Worm (Caenorhabditis elegans) whole organism, midembryonic: ENCODE data around the gene C45G9.9.

Source experiments
- T22C8.4 ChIP-seq: fragments of 200-800 bp; sonication (Bioruptor generic); IDR thresholded peaks from 2 replicates; pipeline ENCODE4 v1.3.6; 2022; ENCODE audit warnings: missing genetic modification characterization, missing compliant biosample characterization
- cog-1 ChIP-seq: sonication (generic microtip); optimal IDR thresholded peaks from 2 replicates; lab custom pipeline; 2016; ENCODE audit warnings: missing genetic modification characterization, missing compliant biosample characterization
- flt-1 ChIP-seq: fragments of 200-800 bp; sonication (Bioruptor generic); IDR thresholded peaks from 2 replicates; pipeline ENCODE4 v1.3.6; 2022; ENCODE audit warnings: missing genetic modification characterization, missing compliant biosample characterization
- klf-2 ChIP-seq: fragments of 200-800 bp; sonication (Bioruptor generic); conservative IDR thresholded peaks from 2 replicates; pipeline ENCODE4 v1.3.6; 2022; ENCODE audit warnings: missing genetic modification reagents, missing genetic modification characterization, missing compliant biosample characterization
- med-1 ChIP-seq: sonication (generic microtip); optimal IDR thresholded peaks from 2 replicates; lab custom pipeline; 2017; ENCODE audit warnings: missing genetic modification characterization, mild to moderate bottlenecking, missing compliant biosample characterization, antibody characterized with exemption, missing genetic modification reagents; ENCODE audit not compliant: insufficient read depth
- ref-1 ChIP-seq: fragments of 200-800 bp; sonication (Bioruptor generic); conservative IDR thresholded peaks from 2 replicates; pipeline ENCODE4 v1.3.6; 2022; ENCODE audit warnings: missing genetic modification reagents, missing genetic modification characterization, missing compliant biosample characterization
- tab-1 ChIP-seq: fragments of 200-800 bp; sonication (Bioruptor generic); IDR thresholded peaks from 2 replicates; pipeline ENCODE4 v1.3.6; 2022; ENCODE audit warnings: missing genetic modification characterization, missing compliant biosample characterization
- ztf-23 ChIP-seq: fragments of 200-800 bp; sonication (Bioruptor generic); IDR thresholded peaks from 2 replicates; pipeline ENCODE4 v1.3.6; 2022; ENCODE audit warnings: missing genetic modification reagents, missing genetic modification characterization, missing compliant biosample characterization
- ztf-29 ChIP-seq: fragments of 200-800 bp; sonication (Bioruptor generic); IDR thresholded peaks from 2 replicates; pipeline ENCODE4 v1.3.6; 2022; ENCODE audit warnings: missing genetic modification reagents, missing genetic modification characterization, missing compliant biosample characterization

Gene C45G9.9

ce11 chrIII:5026366-5026765, 29.2 kb downstream of the C45G9.9 start:
- no peak for TF ChIP-seq tab-1 (GFP tag; lab: Robert Waterston, UW)
- TF ChIP-seq cog-1 (tag; lab: Kevin White, UChicago), result no peak
- no peak for TF ChIP-seq ztf-23 (GFP tag; lab: Robert Waterston, UW)
- TF ChIP-seq ztf-29 (GFP tag; lab: Robert Waterston, UW), result no peak
- TF ChIP-seq flt-1 (GFP tag; lab: Robert Waterston, UW), result no peak

- no peak for TF ChIP-seq ztf-29 (GFP tag; lab: Robert Waterston, UW)
- no peak for TF ChIP-seq klf-2 (GFP tag; lab: Robert Waterston, UW)
- TF ChIP-seq T22C8.4, result no peak
- no peak for TF ChIP-seq flt-1 (GFP tag; lab: Robert Waterston, UW)
- no peak; the same call in 1 of the 2 replicates for TF ChIP-seq ztf-23 (GFP tag; lab: Robert Waterston, UW)
- no peak for TF ChIP-seq med-1 (GFP tag; lab: Kevin White, UChicago)
- no peak for TF ChIP-seq tab-1 (GFP tag; lab: Robert Waterston, UW)
- TF ChIP-seq ref-1 (GFP tag; lab: Robert Waterston, UW), result no peak
- no peak for TF ChIP-seq cog-1 (tag; lab: Kevin White, UChicago)
These were observed 30.4 kb downstream of the C45G9.9 start for ce11 chrIII:5025136-5025629.

ce11 chrIII:5024393-5024964, 31.1 kb downstream of the C45G9.9 start, which contains the start of gene pcf-11:
Gene pcf-11, plus strand, starts transcription at chrIII:5024914.
- TF ChIP-seq cog-1 (tag; lab: Kevin White, UChicago) (peak; percentile 22), flt-1 (GFP tag; lab: Robert Waterston, UW) (no peak), ztf-23 (GFP tag; lab: Robert Waterston, UW) (peak; percentile 80), med-1 (GFP tag; lab: Kevin White, UChicago) (peak; percentile 11), T22C8.4 (peak; percentile 91), tab-1 (GFP tag; lab: Robert Waterston, UW) (no peak), klf-2 (GFP tag; lab: Robert Waterston, UW) (no peak), ztf-29 (GFP tag; lab: Robert Waterston, UW) (no peak), ref-1 (GFP tag; lab: Robert Waterston, UW) (no peak)

ce11 chrIII:5023642-5024041, 32.0 kb downstream of the C45G9.9 start:
- TF ChIP-seq flt-1 (GFP tag; lab: Robert Waterston, UW) (no peak), ref-1 (GFP tag; lab: Robert Waterston, UW) (no peak), med-1 (GFP tag; lab: Kevin White, UChicago) (no peak), ztf-29 (GFP tag; lab: Robert Waterston, UW) (no peak), ztf-23 (GFP tag; lab: Robert Waterston, UW) (no peak), T22C8.4 (no peak), klf-2 (GFP tag; lab: Robert Waterston, UW) (no peak), tab-1 (GFP tag; lab: Robert Waterston, UW) (no peak), cog-1 (tag; lab: Kevin White, UChicago) (no peak)

ce11 chrIII:5022964-5023363, 32.6 kb downstream of the C45G9.9 start, which contains the start of gene R144.13:
Gene R144.13, plus strand, starts transcription at chrIII:5023264.
- no peak for TF ChIP-seq flt-1 (GFP tag; lab: Robert Waterston, UW)
- no peak for TF ChIP-seq T22C8.4
- no peak for TF ChIP-seq klf-2 (GFP tag; lab: Robert Waterston, UW)
- TF ChIP-seq ztf-23 (GFP tag; lab: Robert Waterston, UW), result no peak
- no peak for TF ChIP-seq tab-1 (GFP tag; lab: Robert Waterston, UW)
- TF ChIP-seq cog-1 (tag; lab: Kevin White, UChicago), result no peak
- no peak for TF ChIP-seq med-1 (GFP tag; lab: Kevin White, UChicago)
- no peak for TF ChIP-seq ref-1 (GFP tag; lab: Robert Waterston, UW)
- no peak for TF ChIP-seq ztf-29 (GFP tag; lab: Robert Waterston, UW)

- TF ChIP-seq ref-1 (GFP tag; lab: Robert Waterston, UW) (no peak), tab-1 (GFP tag; lab: Robert Waterston, UW) (no peak), med-1 (GFP tag; lab: Kevin White, UChicago) (no peak), T22C8.4 (no peak), ztf-23 (GFP tag; lab: Robert Waterston, UW) (no peak), klf-2 (GFP tag; lab: Robert Waterston, UW) (no peak)
These were observed 33.9 kb downstream of the C45G9.9 start, which contains the start of gene R144.3 for ce11 chrIII:5021689-5022088. Gene R144.3, plus strand, starts transcription at chrIII:5021989.

ce11 chrIII:5020924-5021323, 34.7 kb downstream of the C45G9.9 start, which contains the start of gene mdt-11:
Gene mdt-11, plus strand, starts transcription at chrIII:5021224.
- TF ChIP-seq ref-1 (GFP tag; lab: Robert Waterston, UW), result no peak
- TF ChIP-seq flt-1 (GFP tag; lab: Robert Waterston, UW), result no peak
- no peak for TF ChIP-seq klf-2 (GFP tag; lab: Robert Waterston, UW)
- TF ChIP-seq ztf-29 (GFP tag; lab: Robert Waterston, UW), result no peak
- no peak for TF ChIP-seq T22C8.4
- TF ChIP-seq tab-1 (GFP tag; lab: Robert Waterston, UW), result no peak
- no peak for TF ChIP-seq ztf-23 (GFP tag; lab: Robert Waterston, UW)
- no peak for TF ChIP-seq cog-1 (tag; lab: Kevin White, UChicago)
- no peak for TF ChIP-seq med-1 (GFP tag; lab: Kevin White, UChicago)

- TF ChIP-seq ref-1 (GFP tag; lab: Robert Waterston, UW) (no peak), cog-1 (tag; lab: Kevin White, UChicago) (peak; percentile 91), med-1 (GFP tag; lab: Kevin White, UChicago) (peak; percentile 15), tab-1 (GFP tag; lab: Robert Waterston, UW) (peak; percentile 40; the same call in 1 of the 2 replicates), flt-1 (GFP tag; lab: Robert Waterston, UW) (peak; percentile 85), ztf-23 (GFP tag; lab: Robert Waterston, UW) (peak; percentile 100), klf-2 (GFP tag; lab: Robert Waterston, UW) (peak; percentile 60; the same call in 1 of the 2 replicates), ztf-29 (GFP tag; lab: Robert Waterston, UW) (peak; percentile 78), T22C8.4 (0 out of 2 replicates have a peak, but pooled peaks have one; percentile 8)
These were observed 37.4 kb downstream of the C45G9.9 start, which contains the start of gene wip-1 for ce11 chrIII:5018116-5018689. Gene wip-1, plus strand, starts transcription at chrIII:5018639.
